Fruit fly (Drosophila melanogaster) whole organism, embryonic: ENCODE measurements around the gene corolla.

Experiments used
- Asciz ChIP-seq: fragments of 200-800 bp; sonication (Bioruptor generic); optimal IDR thresholded peaks from 2 replicates; lab custom pipeline; 2017; ENCODE audit warnings: missing biosample characterization, mild to moderate bottlenecking, missing genetic modification characterization, missing genetic modification reagents
- Atf3 ChIP-seq: fragments of 200-800 bp; sonication (Bioruptor generic); optimal IDR thresholded peaks from 3 replicates; lab custom pipeline; 2016; ENCODE audit warnings: missing biosample characterization, missing genetic modification characterization
- Blimp-1 ChIP-seq: fragments of 200-800 bp; sonication (Bioruptor generic); optimal IDR thresholded peaks from 3 replicates; lab custom pipeline; 2018; ENCODE audit warnings: missing biosample characterization, missing genetic modification characterization, mild to moderate bottlenecking, moderate library complexity, missing genetic modification reagents
- CG10462 ChIP-seq: fragments of 200-800 bp; sonication (Bioruptor generic); optimal IDR thresholded peaks from 2 replicates; lab custom pipeline; 2016; ENCODE audit warnings: missing biosample characterization, missing genetic modification characterization
- CG10979 ChIP-seq: fragments of 200-800 bp; sonication (Bioruptor generic); optimal IDR thresholded peaks from 2 replicates; lab custom pipeline; 2018; ENCODE audit warnings: missing biosample characterization, mild to moderate bottlenecking, missing genetic modification characterization, moderate library complexity
- CG12104 ChIP-seq: fragments of 200-800 bp; sonication (Bioruptor generic); optimal IDR thresholded peaks from 3 replicates; lab custom pipeline; 2016; ENCODE audit warnings: missing biosample characterization, missing genetic modification characterization
- CG13894 ChIP-seq: fragments of 200-800 bp; sonication (Bioruptor generic); optimal IDR thresholded peaks from 3 replicates; lab custom pipeline; 2018; ENCODE audit warnings: missing biosample characterization, mild to moderate bottlenecking, missing genetic modification characterization, moderate library complexity
- CG14965 ChIP-seq: fragments of 200-800 bp; sonication (Bioruptor generic); optimal IDR thresholded peaks from 2 replicates; lab custom pipeline; 2016; ENCODE audit warnings: missing biosample characterization, missing genetic modification characterization, borderline replicate concordance
- CG15514 ChIP-seq: fragments of 200-800 bp; sonication (Bioruptor generic); optimal IDR thresholded peaks from 3 replicates; lab custom pipeline; 2017; ENCODE audit warnings: missing biosample characterization, missing genetic modification characterization, mild to moderate bottlenecking, moderate library complexity, missing genetic modification reagents
- CG18262 ChIP-seq: fragments of 200-800 bp; optimal IDR thresholded peaks from 3 replicates; lab custom pipeline; 2019; ENCODE audit warnings: missing biosample characterization, mild to moderate bottlenecking, missing genetic modification characterization, moderate library complexity
- CG4424 ChIP-seq: fragments of 200-800 bp; sonication (Bioruptor generic); optimal IDR thresholded peaks from 3 replicates; lab custom pipeline; 2016; ENCODE audit warnings: missing biosample characterization, missing genetic modification characterization
- CG4820 ChIP-seq: fragments of 200-800 bp; sonication (Bioruptor generic); optimal IDR thresholded peaks from 3 replicates; lab custom pipeline; 2016; ENCODE audit warnings: missing biosample characterization, missing genetic modification characterization
- CG6854 ChIP-seq: fragments of 200-800 bp; sonication (Bioruptor generic); optimal IDR thresholded peaks from 3 replicates; lab custom pipeline; 2017; ENCODE audit warnings: missing biosample characterization, mild to moderate bottlenecking, missing genetic modification characterization
- CkIIα-i1 ChIP-seq: fragments of 200-800 bp; sonication (Bioruptor generic); IDR thresholded peaks from 2 replicates; pipeline ENCODE4 v1.3.6; 2022; ENCODE audit warnings: missing biosample characterization, missing genetic modification characterization
- Dbx ChIP-seq: fragments of 200-800 bp; sonication (Bioruptor generic); IDR thresholded peaks from 3 replicates; pipeline ENCODE4 v1.3.6; 2022; ENCODE audit warnings: missing biosample characterization, missing genetic modification characterization
- Ets65A ChIP-seq: fragments of 200-800 bp; sonication (Bioruptor generic); peaks from one replicate; lab custom pipeline; 2016; ENCODE audit warnings: missing biosample characterization, missing genetic modification characterization
- Fer3 ChIP-seq: fragments of 200-800 bp; sonication (Bioruptor generic); optimal IDR thresholded peaks from 2 replicates; lab custom pipeline; 2018; ENCODE audit warnings: missing biosample characterization, mild to moderate bottlenecking, missing genetic modification characterization, moderate library complexity
- Gug ChIP-seq: fragments of 200-800 bp; sonication (Bioruptor generic); IDR thresholded peaks from 4 replicates; pipeline ENCODE4 v1.3.6; 2022; ENCODE audit warnings: missing biosample characterization, missing genetic modification characterization
- Hmx ChIP-seq: fragments of 200-800 bp; sonication (Bioruptor generic); optimal IDR thresholded peaks from 2 replicates; lab custom pipeline; 2016; ENCODE audit warnings: missing biosample characterization, missing genetic modification characterization
- Mad ChIP-seq: fragments of 200-800 bp; sonication (Bioruptor generic); optimal IDR thresholded peaks from 2 replicates; lab custom pipeline; 2016; ENCODE audit warnings: missing biosample characterization, missing genetic modification characterization
- Med ChIP-seq: fragments of 200-800 bp; sonication (Bioruptor generic); peaks from one replicate; lab custom pipeline; 2016; ENCODE audit warnings: missing biosample characterization, missing genetic modification characterization, mild to moderate bottlenecking, inconsistent platforms, moderate library complexity
- Oli ChIP-seq: fragments of 200-800 bp; sonication (Bioruptor generic); optimal IDR thresholded peaks from 2 replicates; lab custom pipeline; 2018; ENCODE audit warnings: missing biosample characterization, mild to moderate bottlenecking, missing genetic modification characterization, moderate library complexity
- Pdp1 ChIP-seq, 2 experiments: fragments of 200-800 bp; sonication (Bioruptor generic); optimal IDR thresholded peaks; 3 replicates each; lab custom pipeline; 2016; ENCODE audit warnings: missing biosample characterization in 2 of 2, missing genetic modification characterization in 2 of 2, mild to moderate bottlenecking in 1 of 2, moderate library complexity in 1 of 2
- Sox102F ChIP-seq: fragments of 200-800 bp; sonication (Bioruptor generic); optimal IDR thresholded peaks from 2 replicates; lab custom pipeline; 2018; ENCODE audit warnings: missing biosample characterization, mild to moderate bottlenecking, missing genetic modification characterization, moderate library complexity
- Xrp1 ChIP-seq: fragments of 200-800 bp; sonication (Bioruptor generic); IDR thresholded peaks from 2 replicates; pipeline ENCODE4 v1.3.6; 2022; ENCODE audit warnings: missing biosample characterization, missing genetic modification characterization
- ash1 ChIP-seq: fragments of 200-800 bp; sonication (Bioruptor generic); optimal IDR thresholded peaks from 2 replicates; lab custom pipeline; 2018; ENCODE audit warnings: missing biosample characterization, mild to moderate bottlenecking, missing genetic modification characterization
- cad ChIP-seq: fragments of >200 bp; optimal IDR thresholded peaks from 2 replicates; lab custom pipeline; 2017; ENCODE audit warnings: missing biosample characterization, missing genetic modification characterization
- cg ChIP-seq: fragments of 200-800 bp; sonication (Bioruptor generic); optimal IDR thresholded peaks from 3 replicates; lab custom pipeline; 2019; ENCODE audit warnings: missing biosample characterization, mild to moderate bottlenecking, missing genetic modification characterization, moderate library complexity
- chinmo ChIP-seq: fragments of 200-800 bp; sonication (Bioruptor generic); IDR thresholded peaks from 4 replicates; pipeline ENCODE4 v1.3.6; 2022; ENCODE audit warnings: missing biosample characterization, missing genetic modification characterization; ENCODE audit not compliant: partially characterized antibody
- chn ChIP-seq: fragments of 200-800 bp; sonication (Bioruptor generic); optimal IDR thresholded peaks from 2 replicates; lab custom pipeline; 2016; ENCODE audit warnings: missing biosample characterization, missing genetic modification characterization
- ci ChIP-seq: fragments of 200-800 bp; sonication (Bioruptor generic); IDR thresholded peaks from 3 replicates; pipeline ENCODE4 v1.3.6; 2022; ENCODE audit warnings: missing biosample characterization, missing genetic modification characterization
- gsb ChIP-seq: fragments of 200-800 bp; sonication (Bioruptor generic); IDR thresholded peaks from 2 replicates; pipeline ENCODE4 v1.3.6; 2022; ENCODE audit warnings: missing biosample characterization, missing genetic modification characterization
- inv ChIP-seq: fragments of 200-800 bp; sonication (Bioruptor generic); IDR thresholded peaks from 2 replicates; pipeline ENCODE4 v1.3.6; 2022; ENCODE audit warnings: missing biosample characterization, missing genetic modification characterization; ENCODE audit not compliant: partially characterized antibody
- lola ChIP-seq, 3 experiments: fragments of >200 bp in 2 of 3; fragments of 200-800 bp in 1 of 3; sonication (Bioruptor generic) in 1 of 3; optimal IDR thresholded peaks; 2 replicates each; lab custom pipeline; 2017 to 2019; ENCODE audit warnings: missing biosample characterization in 3 of 3, missing genetic modification characterization in 3 of 3, mild to moderate bottlenecking in 1 of 3, moderate library complexity in 1 of 3
- nom ChIP-seq: fragments of 200-800 bp; sonication (Bioruptor generic); optimal IDR thresholded peaks from 2 replicates; lab custom pipeline; 2017; ENCODE audit warnings: missing biosample characterization, missing genetic modification characterization, mild to moderate bottlenecking, moderate library complexity, missing genetic modification reagents
- phol ChIP-seq: fragments of 200-800 bp; sonication (Bioruptor generic); optimal IDR thresholded peaks from 3 replicates; lab custom pipeline; 2018; ENCODE audit warnings: missing biosample characterization, mild to moderate bottlenecking, missing genetic modification characterization, moderate library complexity
- pros ChIP-seq: fragments of 200-800 bp; sonication (Bioruptor generic); optimal IDR thresholded peaks from 3 replicates; lab custom pipeline; 2019; ENCODE audit warnings: missing biosample characterization, mild to moderate bottlenecking, missing genetic modification characterization, moderate library complexity
- salm ChIP-seq: fragments of 200-800 bp; sonication (Bioruptor generic); optimal IDR thresholded peaks from 2 replicates; lab custom pipeline; 2018; ENCODE audit warnings: missing biosample characterization, mild to moderate bottlenecking, missing genetic modification characterization
- sens ChIP-seq: fragments of 200-800 bp; sonication (Bioruptor generic); peaks from one replicate; lab custom pipeline; 2016; ENCODE audit warnings: missing biosample characterization, missing genetic modification characterization
- sob ChIP-seq: fragments of 200-800 bp; sonication (Bioruptor generic); IDR thresholded peaks from 2 replicates; pipeline ENCODE4 v1.3.6; 2022; ENCODE audit warnings: missing biosample characterization, missing genetic modification characterization
- ttk ChIP-seq: fragments of 200-800 bp; sonication (Bioruptor generic); IDR thresholded peaks from 2 replicates; pipeline ENCODE4 v2.1.2; 2022; ENCODE audit warnings: missing biosample characterization, missing genetic modification characterization
- tx ChIP-seq: fragments of 200-800 bp; sonication (Bioruptor generic); optimal IDR thresholded peaks from 2 replicates; lab custom pipeline; 2016; ENCODE audit warnings: missing biosample characterization, missing genetic modification characterization
- wek ChIP-seq: fragments of 200-800 bp; sonication (Bioruptor generic); optimal IDR thresholded peaks from 3 replicates; lab custom pipeline; 2018; ENCODE audit warnings: missing biosample characterization, mild to moderate bottlenecking, missing genetic modification characterization, moderate library complexity
- yki ChIP-seq: fragments of >200 bp; optimal IDR thresholded peaks from 3 replicates; lab custom pipeline; 2018

Gene corolla

DNA sequence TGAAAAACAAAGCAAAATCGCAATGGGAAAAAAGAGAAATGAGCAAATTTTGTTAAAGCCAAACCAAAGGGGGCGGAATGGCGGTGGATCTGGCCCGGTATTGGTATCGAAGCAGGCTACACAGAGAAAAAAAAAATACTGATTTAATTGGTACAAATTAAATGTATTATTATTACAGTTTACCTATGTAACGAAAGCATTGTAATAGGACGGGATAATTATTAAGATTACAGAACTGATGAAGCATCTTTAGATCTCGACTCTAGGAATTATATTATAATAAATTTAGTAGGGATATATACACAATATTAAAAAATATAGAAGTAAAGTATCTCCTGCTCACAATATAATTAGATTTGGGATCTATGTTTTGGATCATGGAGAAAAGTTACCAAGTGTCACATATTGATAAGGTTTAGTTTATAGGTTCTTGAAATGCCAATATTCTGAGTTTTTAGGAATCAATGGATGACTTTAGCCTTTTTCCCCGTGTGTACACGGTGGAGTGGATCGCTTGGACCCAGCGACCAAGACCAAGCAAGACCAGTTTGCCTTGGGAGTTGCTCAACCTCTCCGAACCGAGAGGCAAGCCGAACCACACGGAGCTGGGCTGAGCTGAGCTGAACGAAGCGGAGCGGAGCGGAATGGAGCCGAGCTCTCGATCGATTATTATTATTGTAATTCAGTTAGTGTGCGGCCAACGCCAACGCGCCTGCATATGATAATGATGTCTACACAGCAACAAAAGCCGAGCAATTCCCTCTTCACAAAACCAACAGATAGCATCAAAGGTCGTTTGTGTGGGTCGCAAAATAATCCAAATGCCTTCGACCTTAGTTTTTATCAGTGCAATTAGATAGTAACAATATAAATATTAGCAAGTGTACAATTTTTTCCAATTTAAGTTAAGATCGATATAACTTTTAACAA, 48.1 kb upstream of the corolla start (continued):
- TF ChIP-seq CG4424 (GFP tag; lab: Kevin White, UChicago): no peak
- TF ChIP-seq inv (GFP tag; lab: Robert Waterston, UW): no peak

- TF ChIP-seq Asciz (GFP tag; lab: Kevin White, UChicago): peak; percentile 1
- TF ChIP-seq CG14965 (GFP tag; lab: Kevin White, UChicago): no peak
- peak; percentile 19 for TF ChIP-seq Blimp-1
- TF ChIP-seq sens (GFP tag; lab: Kevin White, UChicago): peak; percentile 52
- TF ChIP-seq CG10979 (tag; lab: Kevin White, UChicago): peak; percentile 2
- no peak for TF ChIP-seq Gug (GFP tag; lab: Robert Waterston, UW)
- no peak for TF ChIP-seq gsb
- TF ChIP-seq lola (GFP tag; optimal IDR thresholded peaks at IDR 0.05; lab: Kevin White, UChicago): peak in 1 of 3 experiments; percentile 16
- peak; percentile 73 for TF ChIP-seq nom
- TF ChIP-seq ci: 0 out of 3 replicates have a peak, but pooled peaks have one; percentile 27
- peak; percentile 4 for TF ChIP-seq Oli (tag; lab: Kevin White, UChicago)
- peak; percentile 22 for TF ChIP-seq CG18262 (tag; lab: Kevin White, UChicago)
- peak; percentile 2 for TF ChIP-seq phol (tag; lab: Kevin White, UChicago)
- no peak for TF ChIP-seq CG12104 (GFP tag; lab: Kevin White, UChicago)
Observed at dm6 chrX:17677953-17678668, 46.3 kb upstream of the corolla start.

dm6 chrX:17671788-17672187, 39.9 kb upstream of the corolla start, which contains the start of gene CG12990:
CG12990 (minus strand) TSS chrX:17671888.
- TF ChIP-seq Fer3 (tag; lab: Kevin White, UChicago) (no peak), chinmo (GFP tag; lab: Robert Waterston, UW) (no peak), tx (GFP tag; lab: Kevin White, UChicago) (no peak), CkIIα-i1 (GFP tag; lab: Robert Waterston, UW) (no peak), CG10462 (GFP tag; lab: Kevin White, UChicago) (no peak), Mad (no peak), CG4820 (no peak), sob (no peak), ttk (no peak), Ets65A (GFP tag; lab: Kevin White, UChicago) (no peak), Pdp1 (GFP tag; optimal IDR thresholded peaks at IDR 0.05; lab: Kevin White, UChicago) (no peak), salm (tag; lab: Kevin White, UChicago) (no peak), Hmx (GFP tag; lab: Kevin White, UChicago) (no peak), Xrp1 (GFP tag; lab: Robert Waterston, UW) (no peak)

dm6 chrX:17659119-17659452, 27.2 kb upstream of the corolla start:
- TF ChIP-seq Xrp1 (GFP tag; lab: Robert Waterston, UW) (no peak), yki (lab: Kevin White, UChicago) (no peak), Atf3 (GFP tag; lab: Kevin White, UChicago) (no peak), Pdp1 (GFP tag; optimal IDR thresholded peaks at IDR 0.05; lab: Kevin White, UChicago) (peak in 1 of 2 experiments; percentile 98), sens (GFP tag; lab: Kevin White, UChicago) (peak; percentile 33), Sox102F (GFP tag; lab: Kevin White, UChicago) (no peak), CG13894 (peak; percentile 10), cad (no peak), ash1 (GFP tag; lab: Kevin White, UChicago) (peak; percentile 24), CG15514 (peak; percentile 7), wek (GFP tag; lab: Kevin White, UChicago) (no peak), Dbx (no peak), chn (no peak), cg (GFP tag; lab: Kevin White, UChicago) (peak; percentile 38), CG6854 (no peak), Med (GFP tag; lab: Kevin White, UChicago) (peak; percentile 51), pros (GFP tag; lab: Kevin White, UChicago) (peak; percentile 2)
